Fruit fly (Drosophila melanogaster): Measurements from ENCODE around the gene eRF3.

- TF ChIP-seq pdm3 (GFP tag; optimal IDR thresholded peaks at IDR 0.05) (no peak), CG3919 (GFP tag; optimal IDR thresholded peaks at IDR 0.05) (no peak), Eip78C (GFP tag) (no peak), salr (GFP tag; optimal IDR thresholded peaks at IDR 0.05) (no peak), CG32006 (GFP tag; optimal IDR thresholded peaks at IDR 0.05) (no peak), Blimp-1 (GFP tag; optimal IDR thresholded peaks at IDR 0.05) (no peak), Ets21C (GFP tag; optimal IDR thresholded peaks at IDR 0.05) (no peak)
Measured at dm6 chr2L:12397974-12398373, 36.3 kb upstream of the eRF3 start, which contains the start of gene Pkd2.

All from whole organism, prepupa.